Worm (Caenorhabditis elegans) whole organism, L4/young adult: Measurements from ENCODE around the gene sra-32.

Experiments
- W03F9.2 ChIP-seq: fragments of 150-350 bp; optimal IDR thresholded peaks from 2 replicates; lab custom pipeline; 2014; ENCODE audit warnings: missing biosample characterization, missing genetic modification characterization
- dao-5 ChIP-seq: sonication (generic microtip); optimal IDR thresholded peaks from 2 replicates; lab custom pipeline; 2016; ENCODE audit warnings: missing genotype, missing genetic modification characterization, moderate library complexity, missing compliant biosample characterization
- him-1 ChIP-seq: sonication (generic microtip); optimal IDR thresholded peaks from 2 replicates; lab custom pipeline; 2016; ENCODE audit warnings: missing genotype, missing genetic modification reagents, missing genetic modification characterization, missing compliant biosample characterization

The sra-32 gene

DNA sequence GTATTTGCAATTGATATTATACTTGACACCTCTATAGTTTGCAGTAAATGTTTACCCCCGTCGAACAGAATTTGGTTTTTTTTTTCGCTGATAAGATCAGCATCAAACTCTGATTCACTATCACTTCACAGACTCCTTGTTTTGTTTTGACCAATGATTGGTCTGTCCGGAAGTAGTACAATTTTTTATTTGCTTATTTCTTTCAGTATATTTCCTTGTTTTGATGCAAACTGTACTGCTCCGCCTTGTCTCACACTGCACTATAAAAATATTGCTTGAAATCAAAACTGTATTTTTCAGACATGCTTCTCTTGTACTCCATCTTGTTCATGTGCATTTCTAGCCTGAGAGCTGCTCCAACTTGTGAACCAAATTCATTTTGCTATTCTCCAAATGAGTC is 25.7 kb upstream of the sra-32 start, which contains the start of gene M03A1.3:
Gene M03A1.3, plus strand, starts transcription at position 301 of the 400 bp plus-strand sequence.
- no peak for TF ChIP-seq him-1 (tag; lab: Kevin White, UChicago)
- no peak for TF ChIP-seq W03F9.2 (tag; lab: Kevin White, UChicago)
- no peak for TF ChIP-seq dao-5

DNA sequence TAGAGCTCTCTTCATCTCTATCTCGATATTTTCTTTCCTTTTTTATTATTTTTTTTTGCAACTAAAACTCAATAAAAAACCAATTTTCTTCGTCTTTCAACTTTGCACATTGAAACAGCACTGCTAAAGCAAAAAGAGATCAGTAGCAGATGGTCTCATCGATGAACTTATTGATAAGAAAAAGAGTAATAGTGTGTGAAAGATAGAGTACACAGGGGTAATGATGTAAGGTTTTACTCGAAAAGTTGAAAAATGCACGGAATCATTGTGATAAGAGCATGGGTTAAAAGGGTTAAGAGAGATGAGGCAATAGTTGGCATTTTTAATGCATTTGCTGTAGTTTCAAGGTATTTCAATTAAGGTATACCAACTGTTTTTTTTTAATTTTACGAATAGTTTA is 20.3 kb upstream of the sra-32 start:
- no peak for TF ChIP-seq dao-5
- no peak for TF ChIP-seq W03F9.2 (tag; lab: Kevin White, UChicago)
- TF ChIP-seq him-1 (tag; lab: Kevin White, UChicago), result no peak

DNA sequence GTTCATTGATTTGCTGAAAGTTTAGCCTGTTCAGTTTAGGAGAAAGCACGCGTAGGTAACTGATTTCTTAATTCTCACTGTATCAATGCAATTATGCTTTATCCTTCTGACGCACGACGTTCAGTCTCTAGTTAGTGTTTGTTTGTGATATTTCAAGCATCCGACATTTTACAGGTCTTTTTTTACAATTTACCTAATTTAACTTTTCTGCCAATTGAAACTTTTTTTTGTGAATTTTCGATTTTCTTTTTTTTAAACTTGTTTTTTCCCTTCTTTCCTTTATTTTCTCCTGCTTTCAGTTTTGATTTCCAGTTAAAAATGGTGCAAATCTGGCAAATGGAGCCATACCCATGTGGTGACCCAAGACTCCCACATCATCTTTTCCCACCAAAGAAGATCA is 19.0 kb upstream of the sra-32 start, which contains the start of gene K07E1.1:
Gene K07E1.1, plus strand, starts transcription at position 301 of the 400 bp plus-strand sequence.
- no peak for TF ChIP-seq dao-5
- no peak for TF ChIP-seq W03F9.2 (tag; lab: Kevin White, UChicago)
- TF ChIP-seq him-1 (tag; lab: Kevin White, UChicago), result no peak

DNA sequence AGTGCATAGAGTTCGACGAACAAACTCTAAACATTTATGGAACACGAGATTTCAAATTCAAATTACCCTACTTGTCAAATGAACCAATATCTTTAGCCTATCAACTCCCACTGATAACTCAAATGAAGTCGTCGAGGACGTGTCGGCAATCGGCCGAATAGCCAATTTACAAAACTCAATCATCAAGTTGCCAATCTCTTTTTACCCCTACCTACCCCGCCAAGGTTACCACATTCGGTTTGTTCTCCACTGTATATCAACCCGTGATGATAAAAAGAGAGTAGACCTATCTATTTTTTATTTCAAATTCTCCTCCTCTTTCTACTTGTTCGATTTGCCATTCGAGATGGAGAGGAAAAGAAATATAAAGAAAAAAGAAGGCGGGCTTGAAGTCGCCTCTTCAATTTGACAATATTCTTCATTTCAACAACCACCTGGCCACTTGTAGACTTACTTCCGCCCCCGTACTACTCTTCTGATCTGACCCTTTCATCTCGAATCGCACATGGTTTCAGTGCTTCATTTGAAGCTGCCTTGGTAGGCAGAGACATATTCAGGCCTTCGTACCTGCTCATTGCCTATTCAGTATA is 18.3 kb upstream of the sra-32 start:
- TF ChIP-seq him-1 (tag; lab: Kevin White, UChicago), result no peak
- no peak for TF ChIP-seq dao-5
- TF ChIP-seq W03F9.2 (tag; lab: Kevin White, UChicago), result no peak

DNA sequence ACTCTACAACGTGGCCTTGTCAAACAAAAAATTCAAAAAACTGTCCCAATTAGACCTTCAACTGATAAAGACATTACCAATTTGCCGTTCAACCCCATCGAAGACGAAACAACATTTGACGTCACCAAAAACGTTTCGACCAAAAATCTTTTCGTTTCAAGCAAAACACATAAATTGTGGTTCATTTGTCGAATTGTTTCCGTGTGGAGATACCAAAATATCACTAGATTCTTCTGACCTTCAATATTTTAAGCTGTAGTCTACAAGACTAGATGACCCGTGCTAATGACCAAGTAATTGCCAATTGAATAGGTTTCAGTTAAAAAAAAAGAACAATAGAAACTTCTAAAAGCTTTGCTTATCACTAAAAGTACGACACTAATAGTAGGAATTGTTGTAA is 16.6 kb upstream of the sra-32 start:
- TF ChIP-seq W03F9.2 (tag; lab: Kevin White, UChicago) (no peak), him-1 (tag; lab: Kevin White, UChicago) (no peak), dao-5 (no peak)

DNA sequence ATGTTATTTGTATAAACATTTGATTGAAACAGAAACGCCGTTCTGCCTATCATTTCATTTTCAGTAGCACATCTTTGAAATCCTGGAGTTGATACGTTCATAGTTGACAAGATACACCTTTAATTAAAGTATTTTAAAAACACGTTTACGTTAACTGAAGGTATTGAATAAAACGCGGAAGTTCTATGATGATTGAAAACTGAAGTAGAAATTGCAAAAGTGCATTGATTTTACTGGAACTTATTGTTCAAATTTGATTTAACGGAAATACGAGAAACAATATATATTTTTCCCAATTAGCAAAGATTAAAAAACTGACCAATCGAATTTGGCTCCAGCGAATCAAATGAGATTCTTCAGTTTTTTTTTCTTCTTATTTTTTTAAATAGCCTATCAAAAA is 11.8 kb upstream of the sra-32 start, which contains the start of gene sra-34:
Gene sra-34, minus strand, starts transcription at position 101 of the 400 bp plus-strand sequence.
- TF ChIP-seq W03F9.2 (tag; lab: Kevin White, UChicago) (no peak), dao-5 (no peak), him-1 (tag; lab: Kevin White, UChicago) (no peak)

DNA sequence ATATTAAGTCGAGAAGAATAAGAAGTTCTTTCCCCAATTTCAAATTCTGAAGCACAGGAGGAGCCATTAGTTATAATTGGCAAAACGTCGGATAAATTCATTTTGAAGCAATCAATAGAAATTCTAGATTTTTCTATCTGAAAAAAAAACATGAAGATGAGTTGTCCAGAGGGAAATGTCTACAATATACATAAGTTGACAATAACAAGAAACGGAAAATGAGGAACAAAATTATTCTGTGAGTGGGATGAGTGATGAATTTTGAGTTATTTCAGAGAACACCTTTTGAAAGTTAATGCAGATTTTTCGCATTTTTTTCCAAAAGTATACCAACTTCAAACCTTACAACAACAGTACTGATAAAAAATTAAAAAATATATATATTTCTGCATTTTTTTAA is 8.9 kb upstream of the sra-32 start, which contains the start of gene sra-36:
Gene sra-36, minus strand, starts transcription at position 101 of the 400 bp plus-strand sequence.
- TF ChIP-seq W03F9.2 (tag; lab: Kevin White, UChicago), result no peak
- no peak for TF ChIP-seq dao-5
- no peak for TF ChIP-seq him-1 (tag; lab: Kevin White, UChicago)

DNA sequence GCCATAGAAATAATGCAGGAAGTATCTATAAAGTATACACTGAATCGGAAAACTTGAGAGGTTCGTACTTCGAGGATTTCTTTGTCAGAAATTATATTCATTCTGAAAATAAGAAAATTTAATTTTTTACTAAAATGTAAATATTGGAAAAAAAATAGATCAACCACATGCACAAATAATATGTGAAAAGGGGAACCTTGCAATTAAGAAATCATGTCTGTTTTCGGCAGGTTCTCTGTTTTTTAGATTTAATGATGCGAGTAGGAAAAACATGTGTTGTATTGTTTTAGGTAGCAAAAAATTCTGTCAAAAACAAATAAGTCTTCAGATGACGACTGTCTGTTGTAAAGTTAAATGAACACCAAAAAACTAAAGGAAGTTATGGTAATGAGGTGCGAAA is 5.4 kb upstream of the sra-32 start, which contains the start of gene sra-33:
Gene sra-33, minus strand, starts transcription at position 101 of the 400 bp plus-strand sequence.
- TF ChIP-seq him-1 (tag; lab: Kevin White, UChicago), result no peak
- TF ChIP-seq W03F9.2 (tag; lab: Kevin White, UChicago), result no peak
- TF ChIP-seq dao-5, result no peak

DNA sequence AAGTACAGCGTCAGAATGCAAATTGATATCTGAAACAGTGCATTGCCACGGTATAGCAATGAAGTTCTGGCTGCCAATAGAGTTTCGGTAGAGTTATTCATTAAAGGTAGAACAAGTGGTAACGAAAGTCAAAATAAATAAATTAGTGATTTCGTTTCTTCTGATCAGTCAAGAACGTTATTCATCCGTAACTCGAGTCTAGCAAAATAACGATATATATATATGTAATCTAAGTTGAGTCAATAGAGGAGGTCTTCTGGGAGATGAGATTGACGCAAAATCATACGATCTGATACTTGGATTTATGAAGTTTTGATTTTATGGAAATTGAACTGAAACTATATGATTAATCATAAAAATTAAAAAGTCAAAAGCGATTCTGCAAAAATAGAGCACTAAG is 4.0 kb downstream of the sra-32 start, which contains the start of gene sra-35:
Gene sra-35, minus strand, starts transcription at position 101 of the 400 bp plus-strand sequence.
- TF ChIP-seq him-1 (tag; lab: Kevin White, UChicago), result no peak
- TF ChIP-seq W03F9.2 (tag; lab: Kevin White, UChicago), result no peak
- TF ChIP-seq dao-5, result no peak

DNA sequence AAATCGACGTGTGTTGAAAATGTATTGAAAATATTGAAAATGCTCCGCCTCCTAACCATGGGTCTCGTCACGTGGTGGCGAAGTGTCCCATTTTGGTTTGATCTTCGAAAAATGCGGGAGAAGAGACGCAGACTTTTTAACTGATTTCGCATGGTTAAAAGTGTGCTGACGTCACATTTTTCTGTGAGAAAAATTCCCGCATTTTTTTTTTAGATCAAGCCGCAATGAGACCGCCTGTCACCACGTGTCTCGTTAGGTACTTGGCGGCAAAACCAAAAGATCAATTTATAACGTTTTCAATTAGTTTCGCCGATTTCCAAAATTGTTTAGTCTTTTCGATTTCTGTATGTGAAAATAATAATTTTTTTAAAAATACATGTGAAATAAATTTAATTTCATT is 6.6 kb downstream of the sra-32 start:
- TF ChIP-seq dao-5 (no peak), him-1 (tag; lab: Kevin White, UChicago) (no peak), W03F9.2 (tag; lab: Kevin White, UChicago) (no peak)

DNA sequence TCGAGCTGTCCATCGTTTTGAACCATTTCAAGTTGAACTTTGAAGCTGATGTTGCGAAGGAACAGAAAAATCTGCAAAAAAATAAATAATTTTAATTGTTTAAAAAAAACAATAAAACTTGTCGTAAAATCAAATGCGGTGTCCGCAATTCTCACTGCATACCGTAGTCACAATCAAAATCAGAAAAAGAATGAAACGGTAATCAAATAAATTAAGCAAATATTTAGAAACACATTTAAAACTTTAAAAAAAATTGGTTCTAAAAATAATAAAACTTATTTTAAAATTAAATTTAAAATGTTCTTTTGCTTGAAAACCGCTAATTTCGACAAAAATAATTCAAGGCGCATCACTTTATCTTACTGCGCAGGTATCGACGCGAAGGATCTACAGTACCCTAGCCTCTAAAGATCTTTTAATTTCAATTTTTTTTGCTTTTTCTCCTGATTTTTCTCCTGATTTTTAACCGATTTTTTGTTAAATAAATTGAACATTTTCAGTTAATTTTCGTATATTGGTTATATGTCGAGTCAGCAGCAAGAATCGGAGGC is 8.6 kb downstream of the sra-32 start, which contains the start of the genes B0304.4 and B0304.2:
Gene B0304.4, minus strand, starts transcription at position 101 of the 551 bp plus-strand sequence.
Gene B0304.2, plus strand, starts transcription at position 501 of the 551 bp plus-strand sequence.
- TF ChIP-seq dao-5, result no peak
- no peak for TF ChIP-seq W03F9.2 (tag; lab: Kevin White, UChicago)
- no peak for TF ChIP-seq him-1 (tag; lab: Kevin White, UChicago)

DNA sequence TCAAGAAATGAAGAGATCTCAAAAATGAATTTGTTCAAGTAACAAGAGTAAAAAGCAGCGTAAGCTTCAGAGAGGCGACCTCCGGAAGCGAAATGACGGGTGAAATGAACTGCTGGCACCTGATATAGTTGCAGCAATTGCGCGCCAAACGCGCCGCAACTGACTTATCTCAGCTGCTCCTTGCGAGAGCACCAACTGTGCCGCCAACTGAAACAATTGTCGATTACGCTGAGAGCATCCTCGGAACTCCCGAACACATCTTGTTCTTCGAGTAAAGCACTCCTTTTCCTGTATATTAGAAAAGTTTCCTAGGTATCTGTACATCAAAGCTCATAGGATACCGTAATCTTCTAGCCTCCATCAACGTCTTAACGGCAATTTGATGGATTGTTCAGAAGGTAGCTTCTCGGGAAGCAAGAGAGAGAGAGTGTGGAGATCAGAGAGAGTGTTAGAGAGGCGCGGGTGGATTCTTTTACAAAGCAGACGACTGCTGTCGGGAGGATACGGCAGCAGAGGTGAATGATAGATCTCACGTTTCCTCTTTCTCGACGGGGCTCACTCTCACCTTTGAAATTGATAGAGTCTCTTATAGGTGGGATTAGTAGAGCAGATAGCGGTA is 11.7 kb downstream of the sra-32 start:
- TF ChIP-seq him-1 (tag; lab: Kevin White, UChicago) (no peak), W03F9.2 (tag; lab: Kevin White, UChicago) (no peak), dao-5 (no peak)

DNA sequence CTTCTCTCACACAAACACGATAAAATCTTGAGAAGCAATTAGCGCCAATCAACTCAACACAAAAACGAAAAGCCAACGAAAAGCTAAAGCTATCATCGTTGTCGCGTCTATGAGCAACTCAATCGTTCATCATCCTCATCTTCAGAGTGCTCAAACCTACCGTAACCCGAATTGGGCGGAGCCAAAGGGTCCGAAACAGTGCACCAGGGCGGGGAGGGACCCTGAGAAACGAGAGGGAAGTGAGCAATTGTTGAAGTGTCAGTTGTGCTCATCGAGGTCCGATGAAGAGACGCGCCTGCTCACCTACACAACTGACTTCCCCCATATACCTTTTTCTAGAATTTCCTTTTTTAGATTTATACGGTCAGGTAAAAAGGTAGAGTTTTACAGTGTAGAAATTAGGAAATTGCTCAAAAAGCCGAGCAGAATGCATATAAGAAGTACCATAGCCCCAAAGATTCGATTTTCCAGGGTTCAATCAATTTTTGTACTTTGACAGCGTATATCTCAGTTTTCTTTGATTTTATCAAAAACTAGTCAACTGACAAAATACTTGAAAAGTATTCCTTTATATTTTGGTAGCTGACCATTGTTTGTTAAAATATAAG is 13.4 kb downstream of the sra-32 start, which contains the start of gene hlh-1:
Gene hlh-1, plus strand, starts transcription at position 275 of the 608 bp plus-strand sequence.
- TF ChIP-seq dao-5 (no peak), him-1 (tag; lab: Kevin White, UChicago) (no peak), W03F9.2 (tag; lab: Kevin White, UChicago) (no peak)
